Worm (Caenorhabditis elegans): Measurements from ENCODE around the gene F44E5.15.

Gene F44E5.15

ce11 chrII:11746782-11747288 lies 25.6 kb upstream of the F44E5.15 start (continued):
- peak; percentile 34 to 62 for TF ChIP-seq lsy-2 (tag; optimal IDR thresholded peaks at IDR 0.05)
- peak; percentile 15 for TF ChIP-seq nhr-21 (tag; optimal IDR thresholded peaks at IDR 0.05)
- no peak for TF ChIP-seq sem-4 (tag; optimal IDR thresholded peaks at IDR 0.05)
- peak; percentile 66 for TF ChIP-seq ztf-4 (tag; optimal IDR thresholded peaks at IDR 0.05)
- TF ChIP-seq elt-1 (tag; optimal IDR thresholded peaks at IDR 0.05): no peak
- peak; percentile 53 for TF ChIP-seq sma-9 (GFP tag; optimal IDR thresholded peaks at IDR 0.05)
- TF ChIP-seq sma-9 (tag; optimal IDR thresholded peaks at IDR 0.05): no peak
- no peak for TF ChIP-seq R02D3.7 (tag; optimal IDR thresholded peaks at IDR 0.05)
- no peak for TF ChIP-seq snpc-4 (tag; optimal IDR thresholded peaks at IDR 0.05)
- no peak for TF ChIP-seq nhr-11 (tag; optimal IDR thresholded peaks at IDR 0.05)
- no peak for TF ChIP-seq nhr-237 (tag; optimal IDR thresholded peaks at IDR 0.05)
- no peak for TF ChIP-seq unc-62 (GFP tag; optimal IDR thresholded peaks at IDR 0.05)
- no peak for TF ChIP-seq ZK546.5 (tag; optimal IDR thresholded peaks at IDR 0.05)
- TF ChIP-seq lin-13 (GFP tag; optimal IDR thresholded peaks at IDR 0.05): peak; percentile 19
- TF ChIP-seq sma-3 (GFP tag; optimal IDR thresholded peaks at IDR 0.05): no peak

- peak; percentile 33 for TF ChIP-seq unc-55 (GFP tag; optimal IDR thresholded peaks at IDR 0.05)
- TF ChIP-seq lin-13 (GFP tag; optimal IDR thresholded peaks at IDR 0.05): peak; percentile 8
- peak; percentile 29 to 92 for TF ChIP-seq lsy-2 (tag; optimal IDR thresholded peaks at IDR 0.05)
- no peak for TF ChIP-seq blmp-1 (tag; optimal IDR thresholded peaks at IDR 0.05; ENCODE audit: insufficient read depth)
Measured at ce11 chrII:11747889-11748288, 24.6 kb upstream of the F44E5.15 start.

ce11 chrII:11748494-11748893 lies 24.0 kb upstream of the F44E5.15 start, which contains the start of the genes F44E5.17 and gpb-1:
Gene F44E5.17 (minus strand): TSS chrII:11748594.
Gene gpb-1 (minus strand): TSS chrII:11748611.
- TF ChIP-seq crh-2 (tag; optimal IDR thresholded peaks at IDR 0.05): no peak
- TF ChIP-seq C34F6.9 (tag; optimal IDR thresholded peaks at IDR 0.05): no peak
- no peak for TF ChIP-seq sem-4 (tag; optimal IDR thresholded peaks at IDR 0.05)
- no peak for TF ChIP-seq nhr-21 (tag; optimal IDR thresholded peaks at IDR 0.05)
- no peak for TF ChIP-seq nhr-25 (tag; optimal IDR thresholded peaks at IDR 0.05)
- TF ChIP-seq F13H6.1 (tag; optimal IDR thresholded peaks at IDR 0.05): no peak
- TF ChIP-seq unc-62 (GFP tag; optimal IDR thresholded peaks at IDR 0.05): no peak
- no peak for TF ChIP-seq nhr-23 (tag; optimal IDR thresholded peaks at IDR 0.05)
- no peak for TF ChIP-seq unc-39 (tag; optimal IDR thresholded peaks at IDR 0.05)
- TF ChIP-seq peb-1 (tag; optimal IDR thresholded peaks at IDR 0.05): no peak
- TF ChIP-seq dmd-4 (tag; optimal IDR thresholded peaks at IDR 0.05): no peak
- TF ChIP-seq nhr-129 (tag; optimal IDR thresholded peaks at IDR 0.05): no peak
- TF ChIP-seq zag-1 (tag; optimal IDR thresholded peaks at IDR 0.05): no peak
- TF ChIP-seq nhr-11 (tag; optimal IDR thresholded peaks at IDR 0.05): no peak
- TF ChIP-seq nhr-6 (tag; optimal IDR thresholded peaks at IDR 0.05): no peak
- TF ChIP-seq unc-55 (GFP tag; optimal IDR thresholded peaks at IDR 0.05): no peak
- no peak for TF ChIP-seq fos-1 (tag; optimal IDR thresholded peaks at IDR 0.05)
- no peak for TF ChIP-seq R02D3.7 (tag; optimal IDR thresholded peaks at IDR 0.05)
- TF ChIP-seq ztf-1 (GFP tag; conservative IDR thresholded peaks at IDR 0.05): no peak
- no peak for TF ChIP-seq elt-3 (tag; optimal IDR thresholded peaks at IDR 0.05)

- TF ChIP-seq nhr-25 (tag; optimal IDR thresholded peaks at IDR 0.05): peak; percentile 65
- TF ChIP-seq ZK546.5 (tag; optimal IDR thresholded peaks at IDR 0.05): peak; percentile 7
- peak; percentile 65 for TF ChIP-seq sma-3 (GFP tag; optimal IDR thresholded peaks at IDR 0.05)
- TF ChIP-seq elt-3 (tag; optimal IDR thresholded peaks at IDR 0.05): no peak
- peak; percentile 51 for TF ChIP-seq egl-27 (tag; optimal IDR thresholded peaks at IDR 0.05)
- no peak for TF ChIP-seq peb-1 (tag; optimal IDR thresholded peaks at IDR 0.05)
- no peak for TF ChIP-seq nhr-21 (tag; optimal IDR thresholded peaks at IDR 0.05)
- no peak for TF ChIP-seq ztf-1 (GFP tag; conservative IDR thresholded peaks at IDR 0.05)
- TF ChIP-seq unc-62 (GFP tag; optimal IDR thresholded peaks at IDR 0.05): no peak
- no peak for TF ChIP-seq blmp-1 (tag; optimal IDR thresholded peaks at IDR 0.05; ENCODE audit: insufficient read depth)
- no peak for TF ChIP-seq nhr-237 (tag; optimal IDR thresholded peaks at IDR 0.05)
- TF ChIP-seq nhr-11 (tag; optimal IDR thresholded peaks at IDR 0.05): no peak
- peak; percentile 71 for TF ChIP-seq mab-5 (tag; optimal IDR thresholded peaks at IDR 0.05)
- peak; percentile 96 for TF ChIP-seq F13H6.1 (tag; optimal IDR thresholded peaks at IDR 0.05)
- peak; percentile 68 to 69 for TF ChIP-seq mdl-1 (tag; optimal IDR thresholded peaks at IDR 0.05)
- TF ChIP-seq unc-55 (GFP tag; optimal IDR thresholded peaks at IDR 0.05): peak; percentile 80
- peak; percentile 81 for TF ChIP-seq ceh-82 (tag; optimal IDR thresholded peaks at IDR 0.05)
- TF ChIP-seq nhr-6 (tag; optimal IDR thresholded peaks at IDR 0.05): peak; percentile 64
- TF ChIP-seq nhr-23 (tag; optimal IDR thresholded peaks at IDR 0.05): no peak
- no peak for TF ChIP-seq skn-1 (tag; optimal IDR thresholded peaks at IDR 0.05)
- TF ChIP-seq zag-1 (tag; optimal IDR thresholded peaks at IDR 0.05): peak; percentile 81
- no peak for TF ChIP-seq nhr-10 (tag; optimal IDR thresholded peaks at IDR 0.05)
- TF ChIP-seq ztf-11 (tag; optimal IDR thresholded peaks at IDR 0.05): peak; percentile 6
- TF ChIP-seq crh-2 (tag; optimal IDR thresholded peaks at IDR 0.05): peak; percentile 80
- TF ChIP-seq Y55F3AM.14 (GFP tag; optimal IDR thresholded peaks at IDR 0.05): peak; percentile 44
- no peak for TF ChIP-seq snpc-4 (tag; optimal IDR thresholded peaks at IDR 0.05)
- peak; percentile 65 for TF ChIP-seq sma-9 (GFP tag; optimal IDR thresholded peaks at IDR 0.05)
- TF ChIP-seq sma-9 (tag; optimal IDR thresholded peaks at IDR 0.05): no peak
- TF ChIP-seq nhr-77 (tag; optimal IDR thresholded peaks at IDR 0.05): peak; percentile 19
- peak; percentile 48 for TF ChIP-seq fos-1 (tag; optimal IDR thresholded peaks at IDR 0.05)
- no peak for TF ChIP-seq dmd-4 (tag; optimal IDR thresholded peaks at IDR 0.05)
- peak; percentile 4 for TF ChIP-seq sem-4 (tag; optimal IDR thresholded peaks at IDR 0.05)
- TF ChIP-seq ztf-4 (tag; optimal IDR thresholded peaks at IDR 0.05): peak; percentile 57
- TF ChIP-seq aly-2 (tag; optimal IDR thresholded peaks at IDR 0.05): no peak
- TF ChIP-seq R02D3.7 (tag; optimal IDR thresholded peaks at IDR 0.05): no peak
- TF ChIP-seq lsy-2 (tag; optimal IDR thresholded peaks at IDR 0.05): peak; percentile 40 to 75
- peak; percentile 68 for TF ChIP-seq C34F6.9 (tag; optimal IDR thresholded peaks at IDR 0.05)
Measured at ce11 chrII:11749490-11750172, 22.8 kb upstream of the F44E5.15 start.
